Worm (Caenorhabditis elegans): Measurements from ENCODE around the gene C04A11.1.

ce11 chrX:13668728-13669127 lies 8.4 kb downstream of the C04A11.1 start, which contains the start of gene C04A11.2:
- TF ChIP-seq aha-1 (tag) (no peak), nhr-111 (GFP tag; optimal IDR thresholded peaks at IDR 0.05) (no peak), snpc-1.2 (GFP tag; IDR thresholded peaks at IDR 0.05) (no peak), nhr-11 (tag; optimal IDR thresholded peaks at IDR 0.05) (no peak), ztf-11 (tag; optimal IDR thresholded peaks at IDR 0.05) (no peak), ZK337.2 (GFP tag; IDR thresholded peaks at IDR 0.05) (no peak), fos-1 (tag; optimal IDR thresholded peaks at IDR 0.05) (no peak), ceh-62 (tag; optimal IDR thresholded peaks at IDR 0.05) (no peak), nhr-28 (tag; optimal IDR thresholded peaks at IDR 0.05) (no peak), ama-1 (optimal IDR thresholded peaks at IDR 0.05) (no peak), dpl-1 (GFP tag; optimal IDR thresholded peaks at IDR 0.05) (no peak), unc-130 (GFP tag; optimal IDR thresholded peaks at IDR 0.05) (no peak), aly-2 (tag; optimal IDR thresholded peaks at IDR 0.05) (no peak), unc-62 (GFP tag; optimal IDR thresholded peaks at IDR 0.05 in 1 of 2) (peak in 1 of 2 experiments; percentile 19), unc-62 (tag; optimal IDR thresholded peaks at IDR 0.05) (no peak)

Data from whole organism, L4 larva.